Worm (Caenorhabditis elegans): Measurements from ENCODE around the gene F19G12.11.

ce11 chrX:1420524-1420923, 5.8 kb downstream of the F19G12.11 start:
- TF ChIP-seq nhr-25 (tag; optimal IDR thresholded peaks at IDR 0.05; ENCODE audit: borderline replicate concordance, insufficient read depth), result no peak
- TF ChIP-seq ceh-28 (tag; optimal IDR thresholded peaks at IDR 0.05), result no peak
- TF ChIP-seq nhr-77 (tag; optimal IDR thresholded peaks at IDR 0.05), result no peak
- TF ChIP-seq mxl-3 (GFP tag; optimal IDR thresholded peaks at IDR 0.05), result no peak
- no peak for TF ChIP-seq jun-1 (tag; optimal IDR thresholded peaks at IDR 0.05)
- no peak for TF ChIP-seq nhr-11 (tag; optimal IDR thresholded peaks at IDR 0.05)
- TF ChIP-seq ztf-11 (tag; optimal IDR thresholded peaks at IDR 0.05), result no peak
- no peak for TF ChIP-seq Y105C5A.15 (GFP tag; IDR thresholded peaks at IDR 0.05)
- TF ChIP-seq madf-9 (GFP tag; conservative IDR thresholded peaks at IDR 0.05), result no peak
- no peak for TF ChIP-seq pha-4 (GFP tag; IDR thresholded peaks at IDR 0.05)
- no peak for TF ChIP-seq pha-4 (tag; optimal IDR thresholded peaks at IDR 0.05)
- TF ChIP-seq F10B5.3 (tag; optimal IDR thresholded peaks at IDR 0.05), result no peak
- TF ChIP-seq ceh-62 (tag; optimal IDR thresholded peaks at IDR 0.05), result no peak
- TF ChIP-seq pqm-1 (tag; optimal IDR thresholded peaks at IDR 0.05), result no peak
